Worm (Caenorhabditis elegans): ENCODE measurements around the gene R05F9.7.

- TF ChIP-seq tab-1 (GFP tag; IDR thresholded peaks at IDR 0.05) (no peak), med-1 (GFP tag; optimal IDR thresholded peaks at IDR 0.05; ENCODE audit: insufficient read depth) (no peak), cog-1 (tag; optimal IDR thresholded peaks at IDR 0.05) (no peak), ref-1 (GFP tag; conservative IDR thresholded peaks at IDR 0.05) (no peak), ztf-29 (GFP tag; IDR thresholded peaks at IDR 0.05) (no peak)
Measured at ce11 chrII:4858906-4859411, 27.1 kb upstream of the R05F9.7 start.
